Worm (Caenorhabditis elegans) whole organism, young adult: Measurements from ENCODE around the gene Y38E10A.17.
A peak's percentile ranks its signal among the peaks of the same experiment; 100 is the strongest.

ENCODE experiments used
- B0261.1 ChIP-seq: sonication (generic microtip); optimal IDR thresholded peaks from 2 replicates; lab custom pipeline; 2016; ENCODE audit warnings: mild to moderate bottlenecking, missing genetic modification characterization, moderate library complexity, missing compliant biosample characterization
- B0336.3 ChIP-seq: fragments of 200-800 bp; sonication (Bioruptor generic); IDR thresholded peaks from 2 replicates; pipeline ENCODE4 v1.3.6; 2022; ENCODE audit warnings: missing genetic modification characterization, missing compliant biosample characterization
- F22D6.2 ChIP-seq: sonication (generic microtip); optimal IDR thresholded peaks from 2 replicates; lab custom pipeline; 2016; ENCODE audit warnings: mild to moderate bottlenecking, missing genetic modification characterization, missing compliant biosample characterization
- F37B4.10 ChIP-seq: fragments of 200-800 bp; sonication (Bioruptor generic); IDR thresholded peaks from 2 replicates; pipeline ENCODE4 v1.3.6; 2022; ENCODE audit warnings: missing genetic modification characterization, missing compliant biosample characterization
- F55B11.4 ChIP-seq: sonication (generic microtip); optimal IDR thresholded peaks from 2 replicates; lab custom pipeline; 2016; ENCODE audit warnings: missing compliant biosample characterization, missing genetic modification characterization, borderline replicate concordance; ENCODE audit not compliant: insufficient read depth
- K12H6.12 ChIP-seq: fragments of 200-800 bp; sonication (Bioruptor generic); optimal IDR thresholded peaks from 2 replicates; lab custom pipeline; 2018; ENCODE audit warnings: mild to moderate bottlenecking, missing genetic modification characterization, missing compliant biosample characterization
- Y79H2A.3 ChIP-seq: fragments of 200-800 bp; sonication (Bioruptor generic); conservative IDR thresholded peaks from 2 replicates; pipeline ENCODE4 v1.3.6; 2022; ENCODE audit warnings: missing genetic modification reagents, missing genetic modification characterization, missing compliant biosample characterization
- Y95B8A.8 ChIP-seq: fragments of 200-800 bp; sonication (Bioruptor generic); IDR thresholded peaks from 2 replicates; pipeline ENCODE4 v1.3.6; 2022; ENCODE audit warnings: missing genetic modification reagents, missing genetic modification characterization, missing compliant biosample characterization
- atf-7 ChIP-seq: sonication (generic microtip); optimal IDR thresholded peaks from 2 replicates; lab custom pipeline; 2017; ENCODE audit warnings: mild to moderate bottlenecking, missing genetic modification characterization, missing compliant biosample characterization
- cebp-1 ChIP-seq, 2 experiments: fragments of 200-800 bp in 1 of 2; sonication (Bioruptor generic) in 1 of 2; sonication (generic microtip) in 1 of 2; IDR thresholded peaks in 1 of 2; optimal IDR thresholded peaks in 1 of 2; 2 replicates each; pipeline versions ENCODE4 v1.3.6 to Lab custom; 2017 to 2022; ENCODE audit warnings: missing compliant biosample characterization in 2 of 2, missing genetic modification characterization in 2 of 2, mild to moderate bottlenecking in 1 of 2, missing genetic modification reagents in 1 of 2, moderate library complexity in 1 of 2
- ceh-27 ChIP-seq: fragments of 200-800 bp; sonication (Bioruptor generic); optimal IDR thresholded peaks from 2 replicates; lab custom pipeline; 2018; ENCODE audit warnings: mild to moderate bottlenecking, missing genetic modification characterization, moderate library complexity, missing compliant biosample characterization
- ceh-91 ChIP-seq: fragments of 200-800 bp; sonication (Bioruptor generic); IDR thresholded peaks from 2 replicates; pipeline ENCODE4 v1.3.6; 2022; ENCODE audit warnings: missing genetic modification reagents, missing genetic modification characterization, missing compliant biosample characterization
- dpff-1 ChIP-seq: sonication (generic microtip); optimal IDR thresholded peaks from 2 replicates; lab custom pipeline; 2017; ENCODE audit warnings: mild to moderate bottlenecking, missing genetic modification characterization, missing compliant biosample characterization
- efl-1 ChIP-seq: fragments of 150-350 bp; optimal IDR thresholded peaks from 2 replicates; lab custom pipeline; 2014; ENCODE audit warnings: missing biosample characterization, missing genetic modification reagents, missing genetic modification characterization
- ekl-4 ChIP-seq: fragments of 200-800 bp; sonication (Bioruptor generic); IDR thresholded peaks from 2 replicates; pipeline ENCODE4 v1.3.6; 2022; ENCODE audit warnings: missing genetic modification reagents, missing genetic modification characterization, missing compliant biosample characterization
- fkh-3 ChIP-seq: sonication (generic microtip); optimal IDR thresholded peaks from 2 replicates; lab custom pipeline; 2016; ENCODE audit warnings: mild to moderate bottlenecking, missing genetic modification characterization, missing compliant biosample characterization
- hlh-26 ChIP-seq: fragments of 200-800 bp; sonication (Bioruptor generic); conservative IDR thresholded peaks from 2 replicates; pipeline ENCODE4 v1.3.6; 2022; ENCODE audit warnings: missing genetic modification reagents, missing genetic modification characterization, missing compliant biosample characterization
- hmg-1.2 ChIP-seq: fragments of 200-800 bp; sonication (Bioruptor generic); IDR thresholded peaks from 2 replicates; pipeline ENCODE4 v1.3.6; 2022; ENCODE audit warnings: missing genetic modification reagents, missing genetic modification characterization, missing compliant biosample characterization
- hmg-20 ChIP-seq: fragments of 200-800 bp; sonication (Bioruptor generic); IDR thresholded peaks from 2 replicates; pipeline ENCODE4 v1.3.6; 2022; ENCODE audit warnings: missing genetic modification reagents, missing genetic modification characterization, missing compliant biosample characterization
- hsf-1 ChIP-seq: fragments of 200-800 bp; sonication (Bioruptor generic); IDR thresholded peaks from 2 replicates; pipeline ENCODE4 v1.3.6; 2022; ENCODE audit warnings: missing genetic modification reagents, missing genetic modification characterization, missing compliant biosample characterization
- lag-1 ChIP-seq: fragments of 200-800 bp; sonication (Bioruptor generic); IDR thresholded peaks from 2 replicates; pipeline ENCODE4 v1.3.6; 2022; ENCODE audit warnings: missing genetic modification reagents, missing genetic modification characterization, missing compliant biosample characterization
- let-526 ChIP-seq: fragments of 200-800 bp; sonication (Bioruptor generic); IDR thresholded peaks from 2 replicates; pipeline ENCODE4 v1.3.6; 2022; ENCODE audit warnings: missing genetic modification reagents, missing genetic modification characterization, missing compliant biosample characterization
- lin-26 ChIP-seq: fragments of 200-800 bp; sonication (Bioruptor generic); IDR thresholded peaks from 2 replicates; pipeline ENCODE4 v1.3.6; 2022; ENCODE audit warnings: missing genetic modification reagents, missing genetic modification characterization, missing compliant biosample characterization
- lin-35 ChIP-seq, 3 experiments: fragments of 150-350 bp in 2 of 3; sonication (generic microtip) in 1 of 3; optimal IDR thresholded peaks; 2 replicates each; lab custom pipeline; 2014 to 2018; ENCODE audit warnings: missing biosample characterization in 3 of 3, missing genetic modification characterization in 3 of 3, missing genetic modification reagents in 3 of 3
- madf-6 ChIP-seq: fragments of 200-800 bp; sonication (Bioruptor generic); IDR thresholded peaks from 2 replicates; pipeline ENCODE4 v1.3.6; 2022; ENCODE audit warnings: missing genetic modification reagents, missing genetic modification characterization, missing compliant biosample characterization
- madf-8 ChIP-seq: fragments of 200-800 bp; sonication (Bioruptor generic); conservative IDR thresholded peaks from 2 replicates; pipeline ENCODE4 v1.3.6; 2022; ENCODE audit warnings: missing genetic modification reagents, missing genetic modification characterization, missing compliant biosample characterization
- mcd-1 ChIP-seq: fragments of 200-800 bp; sonication (Bioruptor generic); IDR thresholded peaks from 2 replicates; pipeline ENCODE4 v1.3.6; 2022; ENCODE audit warnings: missing genetic modification reagents, missing genetic modification characterization, missing compliant biosample characterization
- mxl-1 ChIP-seq: sonication (generic microtip); optimal IDR thresholded peaks from 2 replicates; lab custom pipeline; 2016; ENCODE audit warnings: missing genetic modification characterization, missing compliant biosample characterization
- nhr-80 ChIP-seq: sonication (generic microtip); optimal IDR thresholded peaks from 2 replicates; lab custom pipeline; 2016; ENCODE audit warnings: missing genetic modification characterization, missing compliant biosample characterization
- rec-8 ChIP-seq, 2 experiments: sonication (generic microtip); optimal IDR thresholded peaks; 2 replicates each; lab custom pipeline; 2016; ENCODE audit warnings: mild to moderate bottlenecking in 2 of 2, missing genetic modification characterization in 2 of 2, missing genetic modification reagents in 2 of 2, missing genotype in 2 of 2, missing biosample characterization in 1 of 2, missing compliant biosample characterization in 1 of 2, moderate library complexity in 1 of 2
- rpc-1 ChIP-seq, 2 experiments: fragments of 150-350 bp in 1 of 2; sonication (generic microtip) in 1 of 2; optimal IDR thresholded peaks; 2 replicates each; lab custom pipeline; 2014 to 2018; ENCODE audit warnings: missing biosample characterization in 1 of 2, missing genetic modification characterization in 1 of 2, missing genetic modification reagents in 1 of 2, missing genotype in 1 of 2
- somi-1 ChIP-seq: fragments of 200-800 bp; sonication (Bioruptor generic); optimal IDR thresholded peaks from 2 replicates; lab custom pipeline; 2018; ENCODE audit warnings: mild to moderate bottlenecking, missing genetic modification characterization, missing compliant biosample characterization
- tbp1 ChIP-seq: fragments of 200-800 bp; sonication (Bioruptor generic); optimal IDR thresholded peaks from 2 replicates; lab custom pipeline; 2018; ENCODE audit warnings: mild to moderate bottlenecking, missing genetic modification characterization, missing compliant biosample characterization
- tbx-9 ChIP-seq: sonication (generic microtip); optimal IDR thresholded peaks from 2 replicates; lab custom pipeline; 2016; ENCODE audit warnings: borderline replicate concordance, missing genetic modification characterization, inconsistent platforms, missing compliant biosample characterization
- zfh-2 ChIP-seq: fragments of 200-800 bp; sonication (Bioruptor generic); conservative IDR thresholded peaks from 2 replicates; pipeline ENCODE4 v1.3.6; 2022; ENCODE audit warnings: missing genetic modification reagents, missing genetic modification characterization, missing compliant biosample characterization
- ztf-28 ChIP-seq: fragments of 200-800 bp; sonication (Bioruptor generic); IDR thresholded peaks from 2 replicates; pipeline ENCODE4 v1.3.6; 2022; ENCODE audit warnings: missing genetic modification reagents, missing genetic modification characterization, missing compliant biosample characterization

Gene Y38E10A.17

ce11 chrII:12668148-12668547 is 33.5 kb upstream of the Y38E10A.17 start (continued):
- TF ChIP-seq rec-8 (tag; optimal IDR thresholded peaks at IDR 0.05; lab: Kevin White, UChicago) = no peak
- no peak for TF ChIP-seq nhr-80 (tag; lab: Kevin White, UChicago)
- TF ChIP-seq let-526 (GFP tag; lab: Robert Waterston, UW) = no peak
- no peak for TF ChIP-seq madf-6 (GFP tag; lab: Robert Waterston, UW)
- TF ChIP-seq rpc-1 (optimal IDR thresholded peaks at IDR 0.05; lab: Kevin White, UChicago) = no peak
- peak; percentile 54 for TF ChIP-seq rpc-1 (tag; optimal IDR thresholded peaks at IDR 0.05; lab: Kevin White, UChicago)
- TF ChIP-seq efl-1 (GFP tag; lab: Kevin White, UChicago) = no peak
- no peak for TF ChIP-seq atf-7 (tag; lab: Kevin White, UChicago)
- TF ChIP-seq B0261.1 = no peak
- no peak for TF ChIP-seq hlh-26 (GFP tag; lab: Robert Waterston, UW)
- no peak for TF ChIP-seq madf-8 (GFP tag; lab: Robert Waterston, UW)
- TF ChIP-seq tbx-9 (tag; lab: Kevin White, UChicago) = no peak
- no peak for TF ChIP-seq Y95B8A.8
- no peak for TF ChIP-seq hmg-1.2 (GFP tag; lab: Robert Waterston, UW)
- TF ChIP-seq F55B11.4 (tag; lab: Kevin White, UChicago) = no peak
- TF ChIP-seq fkh-3 (tag; lab: Kevin White, UChicago) = no peak
- TF ChIP-seq hsf-1 (GFP tag; lab: Robert Waterston, UW) = no peak
- TF ChIP-seq lag-1 (GFP tag; lab: Robert Waterston, UW) = no peak
- 0 out of 2 replicates have a peak, but pooled peaks have one; percentile 33 for TF ChIP-seq zfh-2
- no peak for TF ChIP-seq somi-1 (GFP tag; lab: Kevin White, UChicago)
- TF ChIP-seq F22D6.2 (tag; lab: Kevin White, UChicago) = no peak
- TF ChIP-seq tbp1 = peak; percentile 77
- TF ChIP-seq dpff-1 (tag; lab: Kevin White, UChicago) = no peak

ce11 chrII:12666042-12666441 is 31.4 kb upstream of the Y38E10A.17 start:
- no peak for TF ChIP-seq ztf-28 (GFP tag; lab: Robert Waterston, UW)
- peak; percentile 0 for TF ChIP-seq tbp1
- 0 out of 2 replicates have a peak, but pooled peaks have one; percentile 23 for TF ChIP-seq mcd-1 (GFP tag; lab: Robert Waterston, UW)
- TF ChIP-seq hmg-20 (GFP tag; lab: Robert Waterston, UW) = no peak
- TF ChIP-seq ceh-91 (GFP tag; lab: Robert Waterston, UW) = no peak
- peak; percentile 61 for TF ChIP-seq zfh-2

ce11 chrII:12665019-12665418 is 30.4 kb upstream of the Y38E10A.17 start:
- TF ChIP-seq zfh-2 = peak; percentile 34; the same call in 1 of the 2 replicates
- TF ChIP-seq hmg-1.2 (GFP tag; lab: Robert Waterston, UW) = peak; percentile 44; the same call in 1 of the 2 replicates
- no peak for TF ChIP-seq Y79H2A.3 (GFP tag; lab: Robert Waterston, UW)
- TF ChIP-seq B0336.3 (GFP tag; lab: Robert Waterston, UW) = no peak
- TF ChIP-seq ceh-27 (GFP tag; lab: Kevin White, UChicago) = peak; percentile 11
- TF ChIP-seq ceh-91 (GFP tag; lab: Robert Waterston, UW) = no peak
- TF ChIP-seq, all 124 proteins: peak for 3

DNA sequence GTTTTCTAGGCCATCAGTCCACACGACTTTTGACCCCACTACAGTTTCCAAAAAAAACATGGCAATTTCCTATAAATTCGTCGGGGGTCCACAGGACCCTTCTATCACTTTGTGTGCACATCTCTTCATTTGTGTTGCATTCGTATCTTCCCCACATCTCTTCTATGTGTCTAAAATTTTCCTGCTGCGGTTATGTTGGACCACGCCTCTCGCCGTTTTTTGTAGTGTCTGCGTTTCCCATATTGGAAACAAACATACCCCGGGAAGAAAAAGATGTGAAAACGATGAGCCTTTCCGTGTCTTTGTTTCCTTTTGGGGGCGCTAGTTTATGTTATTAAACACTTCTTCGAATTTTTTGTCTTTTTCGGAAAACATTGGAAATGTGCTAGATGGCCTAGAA is 27.3 kb upstream of the Y38E10A.17 start:
- TF ChIP-seq nhr-80 (tag; lab: Kevin White, UChicago) (no peak), ceh-27 (GFP tag; lab: Kevin White, UChicago) (peak; percentile 15)

DNA sequence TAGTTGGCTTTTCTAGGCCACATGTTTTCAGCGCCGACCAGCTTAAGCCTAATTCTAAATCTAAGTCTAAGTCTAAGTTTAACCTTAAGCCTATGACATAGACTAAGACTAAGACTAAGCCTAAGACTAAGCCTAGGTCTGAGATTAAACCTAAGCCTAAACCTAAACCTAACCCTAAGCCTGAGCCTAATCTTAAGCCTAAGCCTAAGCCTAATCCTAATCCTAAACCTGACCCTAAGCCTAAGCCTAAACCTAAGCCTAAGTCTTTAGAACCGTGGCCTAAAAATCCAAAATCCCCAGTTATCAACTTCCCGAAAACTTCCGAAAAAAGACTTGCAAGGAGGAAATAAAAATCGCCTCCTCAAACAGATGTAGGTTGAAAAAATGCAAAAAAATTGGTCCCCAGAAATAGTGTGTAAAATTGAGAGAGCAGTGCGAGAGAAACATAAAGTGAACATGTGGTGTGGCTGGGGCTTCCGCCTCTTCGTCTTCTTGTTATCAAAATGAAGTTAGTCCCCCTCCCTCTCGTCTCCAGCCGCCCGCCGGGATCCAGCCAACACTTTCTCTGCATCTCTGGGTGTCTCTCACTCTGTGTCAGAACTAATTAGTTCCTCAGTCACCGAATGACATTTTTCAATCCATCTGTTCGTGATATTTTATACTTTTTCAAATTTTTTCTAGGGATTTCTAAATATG is 25.2 kb upstream of the Y38E10A.17 start:
- TF ChIP-seq ekl-4 (GFP tag; lab: Robert Waterston, UW) = no peak
- peak; percentile 57 for TF ChIP-seq hmg-1.2 (GFP tag; lab: Robert Waterston, UW)
- no peak for TF ChIP-seq fkh-3 (tag; lab: Kevin White, UChicago)
- TF ChIP-seq F37B4.10 (GFP tag; lab: Robert Waterston, UW) = 0 out of 2 replicates have a peak, but pooled peaks have one; percentile 69
- peak; percentile 30 for TF ChIP-seq K12H6.12 (tag; lab: Kevin White, UChicago)
- TF ChIP-seq lin-26 = no peak
- 0 out of 2 replicates have a peak, but pooled peaks have one; percentile 20 for TF ChIP-seq zfh-2
- TF ChIP-seq mxl-1 (tag; lab: Kevin White, UChicago) = no peak
- peak in 1 of 3 experiments; percentile 45 for TF ChIP-seq lin-35 (GFP tag; optimal IDR thresholded peaks at IDR 0.05; lab: Kevin White, UChicago)
- TF ChIP-seq cebp-1 (GFP tag; IDR thresholded peaks at IDR 0.05; lab: Robert Waterston, UW) = no peak
- peak; percentile 14 for TF ChIP-seq cebp-1 (tag; optimal IDR thresholded peaks at IDR 0.05; lab: Kevin White, UChicago)
